Worm (Caenorhabditis elegans) whole organism, L1 larva: ENCODE data around the gene epg-5.

Experiments used
- lin-13 ChIP-seq: fragments of 150-350 bp; optimal IDR thresholded peaks from 2 replicates; lab custom pipeline; 2014; ENCODE audit warnings: missing biosample characterization, missing genetic modification reagents, missing genetic modification characterization
- lin-35 ChIP-seq, 2 experiments: fragments of 150-350 bp; optimal IDR thresholded peaks; 2 replicates each; lab custom pipeline; 2014; ENCODE audit warnings: missing biosample characterization in 2 of 2, missing genetic modification characterization in 2 of 2, missing genetic modification reagents in 2 of 2
- nhr-11 ChIP-seq: fragments of 150-350 bp; optimal IDR thresholded peaks from 2 replicates; lab custom pipeline; 2014; ENCODE audit warnings: missing biosample characterization, missing genetic modification characterization
- nhr-77 ChIP-seq: fragments of 150-350 bp; optimal IDR thresholded peaks from 2 replicates; lab custom pipeline; 2014; ENCODE audit warnings: missing biosample characterization, missing genetic modification characterization
- skn-1 ChIP-seq: fragments of 150-350 bp; optimal IDR thresholded peaks from 2 replicates; lab custom pipeline; 2014; ENCODE audit warnings: missing biosample characterization, missing genetic modification characterization
- unc-130 ChIP-seq: fragments of 150-350 bp; optimal IDR thresholded peaks from 2 replicates; lab custom pipeline; 2017; ENCODE audit warnings: missing biosample characterization, missing genetic modification characterization, inconsistent platforms
- ztf-11 ChIP-seq, 2 experiments: sonication (generic microtip); optimal IDR thresholded peaks; 2 replicates each; lab custom pipeline; 2016 to 2017; ENCODE audit warnings: missing genetic modification characterization in 2 of 2, missing biosample characterization in 1 of 2, missing compliant biosample characterization in 1 of 2

- TF ChIP-seq nhr-77, result no peak
- TF ChIP-seq skn-1 (tag; lab: Kevin White, UChicago), result no peak
- no peak for TF ChIP-seq lin-13 (GFP tag; lab: Kevin White, UChicago)
- no peak for TF ChIP-seq lin-35 (GFP tag; optimal IDR thresholded peaks at IDR 0.05; lab: Kevin White, UChicago)
- TF ChIP-seq unc-130 (tag; lab: Kevin White, UChicago), result no peak
- no peak for TF ChIP-seq nhr-11
- TF ChIP-seq ztf-11 (tag; optimal IDR thresholded peaks at IDR 0.05; lab: Kevin White, UChicago), result no peak
Observed at ce11 chrII:6592251-6592650, 16.9 kb downstream of the epg-5 start, which contains the start of gene C56C10.9.
